ENCODE assay signal across 2 fruit fly cellular contexts in the genomic region with DNA sequence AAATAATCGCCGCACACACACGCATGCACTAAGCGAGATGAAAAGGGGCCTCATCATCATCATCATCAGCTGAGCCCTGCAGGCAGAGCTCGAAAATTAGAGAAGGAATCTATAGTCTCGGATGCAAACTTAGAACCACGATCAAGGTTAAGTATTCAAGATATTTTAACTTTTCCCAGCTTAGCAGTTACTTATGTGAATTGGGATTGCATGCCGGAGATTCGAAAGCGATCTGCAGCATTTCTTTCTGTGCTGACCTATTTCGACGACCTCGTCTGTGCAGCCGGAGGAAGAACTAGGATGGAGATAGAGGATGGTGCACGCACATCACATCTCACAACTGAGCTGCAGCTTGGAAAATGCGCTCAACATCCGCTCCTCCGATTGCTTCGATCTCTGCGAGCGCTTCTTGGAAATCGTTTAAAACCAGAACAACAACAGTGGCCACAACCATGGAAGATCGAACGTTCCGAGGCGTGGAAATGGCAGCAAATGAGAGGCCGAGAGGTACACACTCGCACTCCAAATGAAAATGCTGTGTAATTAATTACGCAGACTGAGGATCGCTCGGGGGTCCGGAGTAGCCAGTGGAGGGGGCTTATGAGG.
TF ChIP-seq lines count a peak whose summit lies in the region.

No protein-coding gene starts in this region.

TF ChIP-seq in whole organism, embryonic, 481 proteins besides CTCF, POLR2A, EP300 and RAD21 (continued from another document and continues in another):
- TF ChIP-seq CG12769 (tag; optimal IDR thresholded peaks at IDR 0.05; lab: Kevin White, UChicago), result no peak
- TF ChIP-seq CG16815 (GFP tag; optimal IDR thresholded peaks at IDR 0.05; lab: Kevin White, UChicago), result peak; percentile 92
- no peak for TF ChIP-seq Fer3 (tag; optimal IDR thresholded peaks at IDR 0.05; lab: Kevin White, UChicago)
- no peak for TF ChIP-seq CG7928 (GFP tag; optimal IDR thresholded peaks at IDR 0.05; lab: Kevin White, UChicago)
- TF ChIP-seq CG12104 (GFP tag; optimal IDR thresholded peaks at IDR 0.05; lab: Kevin White, UChicago), result no peak
- TF ChIP-seq Sry-β (GFP tag; optimal IDR thresholded peaks at IDR 0.05; lab: Kevin White, UChicago), result no peak
- no peak for TF ChIP-seq Ets97D (GFP tag; optimal IDR thresholded peaks at IDR 0.05; lab: Kevin White, UChicago)
- no peak for TF ChIP-seq hb (GFP tag; IDR thresholded peaks at IDR 0.05; lab: Robert Waterston, UW; ENCODE audit: partially characterized antibody)
- TF ChIP-seq CG13775 (GFP tag; optimal IDR thresholded peaks at IDR 0.05; lab: Kevin White, UChicago), result peak; percentile 72
- TF ChIP-seq CG8944 (GFP tag; optimal IDR thresholded peaks at IDR 0.05; lab: Kevin White, UChicago), result peak; percentile 64
- TF ChIP-seq NC2α (GFP tag; optimal IDR thresholded peaks at IDR 0.05; lab: Kevin White, UChicago), result peak; percentile 62
- TF ChIP-seq ftz-f1 (GFP tag; optimal IDR thresholded peaks at IDR 0.05; lab: Kevin White, UChicago), result no peak
- no peak for TF ChIP-seq br (optimal IDR thresholded peaks at IDR 0.05; lab: Kevin White, UChicago)
- TF ChIP-seq Dref (GFP tag; IDR thresholded peaks at IDR 0.05; lab: Robert Waterston, UW), result no peak
- TF ChIP-seq eve (GFP tag; optimal IDR thresholded peaks at IDR 0.05; lab: Kevin White, UChicago), result peak in 1 of 2 experiments; percentile 59
- peak; percentile 9 for TF ChIP-seq Abd-B (GFP tag; optimal IDR thresholded peaks at IDR 0.05; lab: Kevin White, UChicago)
- TF ChIP-seq CG32772 (GFP tag; IDR thresholded peaks at IDR 0.05; lab: Robert Waterston, UW), result peak; percentile 49; the same call in 1 of the 2 replicates
- no peak for TF ChIP-seq Dp (GFP tag; optimal IDR thresholded peaks at IDR 0.05; lab: Kevin White, UChicago)
- TF ChIP-seq Aef1 (GFP tag; IDR thresholded peaks at IDR 0.05; lab: Robert Waterston, UW), result no peak
- no peak for TF ChIP-seq CG15514 (GFP tag; optimal IDR thresholded peaks at IDR 0.05; lab: Kevin White, UChicago)
- no peak for TF ChIP-seq CG16813 (GFP tag; IDR thresholded peaks at IDR 0.05; lab: Robert Waterston, UW; ENCODE audit: partially characterized antibody)
- TF ChIP-seq CG8924 (tag; optimal IDR thresholded peaks at IDR 0.05; lab: Kevin White, UChicago), result peak; percentile 75
- TF ChIP-seq CG7786 (GFP tag; optimal IDR thresholded peaks at IDR 0.05; lab: Kevin White, UChicago), result peak; percentile 73
- no peak for TF ChIP-seq run (tag; optimal IDR thresholded peaks at IDR 0.05; lab: Kevin White, UChicago)
- TF ChIP-seq CG34224 (GFP tag; IDR thresholded peaks at IDR 0.05; lab: Robert Waterston, UW; ENCODE audit: partially characterized antibody), result no peak
- peak; percentile 50 for TF ChIP-seq Hr3 (GFP tag; optimal IDR thresholded peaks at IDR 0.05; lab: Kevin White, UChicago)
- TF ChIP-seq chif (GFP tag; optimal IDR thresholded peaks at IDR 0.05; lab: Kevin White, UChicago), result peak; percentile 33 to 91
- TF ChIP-seq CG6272 (GFP tag; IDR thresholded peaks at IDR 0.05; lab: Robert Waterston, UW), result 0 out of 2 replicates have a peak, but pooled peaks have one; percentile 34
- TF ChIP-seq luna (GFP tag; optimal IDR thresholded peaks at IDR 0.05; lab: Kevin White, UChicago), result no peak
- TF ChIP-seq fd102C (GFP tag; optimal IDR thresholded peaks at IDR 0.05; lab: Kevin White, UChicago), result peak; percentile 82
- peak; percentile 43 for TF ChIP-seq CG12219 (GFP tag; optimal IDR thresholded peaks at IDR 0.05; lab: Kevin White, UChicago)
- TF ChIP-seq CG11695 (GFP tag; IDR thresholded peaks at IDR 0.05; lab: Robert Waterston, UW), result peak; percentile 56; the same call in 2 of the 3 replicates
- TF ChIP-seq CHES-1-like (GFP tag; optimal IDR thresholded peaks at IDR 0.05; lab: Kevin White, UChicago), result peak; percentile 67
- no peak for TF ChIP-seq hbn (GFP tag; IDR thresholded peaks at IDR 0.05; lab: Robert Waterston, UW; ENCODE audit: partially characterized antibody)
- TF ChIP-seq h (optimal IDR thresholded peaks at IDR 0.05; lab: Kevin White, UChicago), result no peak
- TF ChIP-seq dysf (GFP tag; IDR thresholded peaks at IDR 0.05; lab: Robert Waterston, UW), result no peak; the same call in 2 of the 3 replicates
- TF ChIP-seq gro (GFP tag; optimal IDR thresholded peaks at IDR 0.05; lab: Kevin White, UChicago), result no peak
- no peak for TF ChIP-seq BEAF-32 (GFP tag; optimal IDR thresholded peaks at IDR 0.05; lab: Kevin White, UChicago)
- peak; percentile 91 for TF ChIP-seq ara (GFP tag; IDR thresholded peaks at IDR 0.05; lab: Robert Waterston, UW)
- TF ChIP-seq CG6791 (GFP tag; IDR thresholded peaks at IDR 0.05; lab: Robert Waterston, UW; ENCODE audit: partially characterized antibody), result no peak
- no peak for TF ChIP-seq PHDP (tag; optimal IDR thresholded peaks at IDR 0.05; lab: Kevin White, UChicago)
- TF ChIP-seq CG11456 (GFP tag; IDR thresholded peaks at IDR 0.05; lab: Robert Waterston, UW), result no peak
- TF ChIP-seq prd (optimal IDR thresholded peaks at IDR 0.05; lab: Kevin White, UChicago), result no peak
- TF ChIP-seq prd (GFP tag; IDR thresholded peaks at IDR 0.05; lab: Robert Waterston, UW), result peak; percentile 80
- no peak for TF ChIP-seq maf-S (GFP tag; optimal IDR thresholded peaks at IDR 0.05; lab: Kevin White, UChicago)
- TF ChIP-seq Dfd (GFP tag; optimal IDR thresholded peaks at IDR 0.05; lab: Kevin White, UChicago), result no peak
- TF ChIP-seq fd64A (GFP tag; optimal IDR thresholded peaks at IDR 0.05; lab: Kevin White, UChicago), result no peak
- peak; percentile 44 for TF ChIP-seq CG4707 (GFP tag; optimal IDR thresholded peaks at IDR 0.05; lab: Kevin White, UChicago)
- TF ChIP-seq yki (optimal IDR thresholded peaks at IDR 0.05; lab: Kevin White, UChicago), result no peak
- TF ChIP-seq CG10462 (GFP tag; optimal IDR thresholded peaks at IDR 0.05; lab: Kevin White, UChicago), result peak; percentile 12
- peak; percentile 25 for TF ChIP-seq cato (GFP tag; optimal IDR thresholded peaks at IDR 0.05; lab: Kevin White, UChicago; ENCODE audit: borderline replicate concordance)
- no peak for TF ChIP-seq Asciz (GFP tag; optimal IDR thresholded peaks at IDR 0.05; lab: Kevin White, UChicago)
- TF ChIP-seq sob (GFP tag; IDR thresholded peaks at IDR 0.05; lab: Robert Waterston, UW), result no peak
- 0 out of 3 replicates have a peak, but pooled peaks have one; percentile 36 for TF ChIP-seq ken (GFP tag; IDR thresholded peaks at IDR 0.05; lab: Robert Waterston, UW)
- TF ChIP-seq ERR (GFP tag; optimal IDR thresholded peaks at IDR 0.05; lab: Kevin White, UChicago), result no peak
- no peak for TF ChIP-seq CG17802 (tag; optimal IDR thresholded peaks at IDR 0.05; lab: Kevin White, UChicago)
- TF ChIP-seq CG17568 (GFP tag; optimal IDR thresholded peaks at IDR 0.05; lab: Kevin White, UChicago), result peak; percentile 40
- TF ChIP-seq pzg (GFP tag; optimal IDR thresholded peaks at IDR 0.05; lab: Kevin White, UChicago), result no peak
- TF ChIP-seq ttk (GFP tag; IDR thresholded peaks at IDR 0.05; lab: Robert Waterston, UW), result no peak
- no peak for TF ChIP-seq Scr (GFP tag; IDR thresholded peaks at IDR 0.05; lab: Robert Waterston, UW; ENCODE audit: partially characterized antibody)
- no peak for TF ChIP-seq Tbp (GFP tag; optimal IDR thresholded peaks at IDR 0.05; lab: Kevin White, UChicago)
- peak; percentile 60 for TF ChIP-seq CG14667 (GFP tag; IDR thresholded peaks at IDR 0.05; lab: Robert Waterston, UW)

TF ChIP-seq in whole organism, prepupa, 60 proteins besides CTCF, POLR2A, EP300 and RAD21 (continued from another document):
- no peak for TF ChIP-seq Sox15 (GFP tag; optimal IDR thresholded peaks at IDR 0.05; lab: Kevin White, UChicago)
- no peak for TF ChIP-seq Ets21C (GFP tag; optimal IDR thresholded peaks at IDR 0.05; lab: Kevin White, UChicago)
- TF ChIP-seq CG4318 (GFP tag; optimal IDR thresholded peaks at IDR 0.05; lab: Kevin White, UChicago), result no peak
- TF ChIP-seq Gug (GFP tag; IDR thresholded peaks at IDR 0.05; lab: Robert Waterston, UW), result peak; percentile 17; the same call in 1 of the 2 replicates
- TF ChIP-seq CG10631 (GFP tag; optimal IDR thresholded peaks at IDR 0.05; lab: Kevin White, UChicago), result peak; percentile 72
- TF ChIP-seq vri (GFP tag; optimal IDR thresholded peaks at IDR 0.05; lab: Kevin White, UChicago), result no peak
- peak; percentile 64 for TF ChIP-seq CG16779 (tag; optimal IDR thresholded peaks at IDR 0.05; lab: Kevin White, UChicago)
- peak; percentile 59 for TF ChIP-seq CG7368 (GFP tag; optimal IDR thresholded peaks at IDR 0.05; lab: Kevin White, UChicago)
- TF ChIP-seq dac (GFP tag; optimal IDR thresholded peaks at IDR 0.05; lab: Kevin White, UChicago), result peak; percentile 7
- TF ChIP-seq CG8119 (GFP tag; IDR thresholded peaks at IDR 0.05; lab: Robert Waterston, UW), result peak; percentile 62
- TF ChIP-seq CG3032 (tag; optimal IDR thresholded peaks at IDR 0.05; lab: Kevin White, UChicago), result peak; percentile 84
- TF ChIP-seq CG1621 (tag; optimal IDR thresholded peaks at IDR 0.05; lab: Kevin White, UChicago), result peak; percentile 83
- TF ChIP-seq dsx (GFP tag; optimal IDR thresholded peaks at IDR 0.05; lab: Kevin White, UChicago; ENCODE audit: poor library complexity, severe bottlenecking), result peak; percentile 76
- TF ChIP-seq achi (GFP tag; optimal IDR thresholded peaks at IDR 0.05; lab: Kevin White, UChicago), result peak; percentile 68
- TF ChIP-seq Sox14 (GFP tag; optimal IDR thresholded peaks at IDR 0.05; lab: Kevin White, UChicago), result peak; percentile 80
- TF ChIP-seq CG6808 (GFP tag; optimal IDR thresholded peaks at IDR 0.05; lab: Kevin White, UChicago), result peak; percentile 81
- peak; percentile 61 to 76 for TF ChIP-seq salr (GFP tag; optimal IDR thresholded peaks at IDR 0.05; lab: Kevin White, UChicago)
- no peak for TF ChIP-seq lz (GFP tag; optimal IDR thresholded peaks at IDR 0.05; lab: Kevin White, UChicago)
- peak; percentile 78 for TF ChIP-seq fd59A (GFP tag; optimal IDR thresholded peaks at IDR 0.05; lab: Kevin White, UChicago)
- no peak for TF ChIP-seq Sox102F (GFP tag; optimal IDR thresholded peaks at IDR 0.05; lab: Kevin White, UChicago)
- peak; percentile 84 for TF ChIP-seq spab (GFP tag; optimal IDR thresholded peaks at IDR 0.05; lab: Kevin White, UChicago)
- TF ChIP-seq Blimp-1 (GFP tag; optimal IDR thresholded peaks at IDR 0.05; lab: Kevin White, UChicago), result no peak
- TF ChIP-seq CG11902 (GFP tag; optimal IDR thresholded peaks at IDR 0.05; lab: Kevin White, UChicago), result no peak
- TF ChIP-seq OdsH (GFP tag; optimal IDR thresholded peaks at IDR 0.05; lab: Kevin White, UChicago), result peak; percentile 66
- peak; percentile 16 for TF ChIP-seq Lpt (GFP tag; optimal IDR thresholded peaks at IDR 0.05; lab: Kevin White, UChicago)
- peak; percentile 31 for TF ChIP-seq CG6276 (GFP tag; optimal IDR thresholded peaks at IDR 0.05; lab: Kevin White, UChicago)
- TF ChIP-seq Met (GFP tag; optimal IDR thresholded peaks at IDR 0.05; lab: Kevin White, UChicago), result no peak
- peak; percentile 23 for TF ChIP-seq CG11762 (GFP tag; optimal IDR thresholded peaks at IDR 0.05; lab: Kevin White, UChicago; ENCODE audit: insufficient read depth)
- TF ChIP-seq Hr39 (GFP tag; optimal IDR thresholded peaks at IDR 0.05; lab: Kevin White, UChicago), result no peak
- no peak for TF ChIP-seq cyc (GFP tag; optimal IDR thresholded peaks at IDR 0.05; lab: Kevin White, UChicago)
